Worm (Caenorhabditis elegans) whole organism, L3 larva: ENCODE results near the gene nhr-128.

ENCODE experiments used
- ZK546.5 ChIP-seq: sonication (generic microtip); optimal IDR thresholded peaks from 2 replicates; lab custom pipeline; 2017; ENCODE audit warnings: missing biosample characterization, missing genetic modification characterization
- aly-2 ChIP-seq: fragments of 150-350 bp; optimal IDR thresholded peaks from 2 replicates; lab custom pipeline; 2014; ENCODE audit warnings: missing biosample characterization, missing genetic modification characterization
- ceh-82 ChIP-seq: fragments of 150-350 bp; optimal IDR thresholded peaks from 2 replicates; lab custom pipeline; 2014; ENCODE audit warnings: missing biosample characterization, missing genetic modification characterization
- ceh-9 ChIP-seq: sonication (generic microtip); optimal IDR thresholded peaks from 2 replicates; lab custom pipeline; 2018; ENCODE audit warnings: missing biosample characterization, missing genetic modification characterization
- daf-12 ChIP-seq: fragments of 150-350 bp; optimal IDR thresholded peaks from 2 replicates; lab custom pipeline; 2014; ENCODE audit warnings: missing biosample characterization, missing genetic modification reagents, missing genetic modification characterization
- fos-1 ChIP-seq: fragments of 150-350 bp; optimal IDR thresholded peaks from 2 replicates; lab custom pipeline; 2014; ENCODE audit warnings: missing biosample characterization, missing genetic modification characterization
- hmg-11 ChIP-seq: sonication (generic microtip); optimal IDR thresholded peaks from 2 replicates; lab custom pipeline; 2016; ENCODE audit warnings: missing genetic modification characterization, missing compliant biosample characterization
- jun-1 ChIP-seq: fragments of 150-350 bp; optimal IDR thresholded peaks from 2 replicates; lab custom pipeline; 2014; ENCODE audit warnings: missing biosample characterization, missing genetic modification reagents, missing genetic modification characterization
- nhr-23 ChIP-seq: fragments of 150-350 bp; optimal IDR thresholded peaks from 2 replicates; lab custom pipeline; 2014; ENCODE audit warnings: missing biosample characterization, missing genetic modification reagents, missing genetic modification characterization
- snpc-4 ChIP-seq: fragments of 150-350 bp; optimal IDR thresholded peaks from 2 replicates; lab custom pipeline; 2014; ENCODE audit warnings: missing biosample characterization, missing genetic modification characterization
- tbx-2 ChIP-seq: sonication (generic microtip); optimal IDR thresholded peaks from 2 replicates; lab custom pipeline; 2016; ENCODE audit warnings: mild to moderate bottlenecking, missing genetic modification characterization, missing compliant biosample characterization
- unc-39 ChIP-seq: sonication (generic microtip); optimal IDR thresholded peaks from 4 replicates; lab custom pipeline; 2017; ENCODE audit warnings: missing biosample characterization, missing genetic modification characterization
- unc-62 ChIP-seq: fragments of 150-350 bp; sonication (generic microtip); optimal IDR thresholded peaks from 4 replicates; lab custom pipeline; 2014; ENCODE audit warnings: missing biosample characterization, missing genetic modification reagents, missing genetic modification characterization

ce11 chrV:2214428-2215038, 7.3 kb upstream of the nhr-128 start, which contains the start of gene nhr-184:
- TF ChIP-seq snpc-4 (no peak), ZK546.5 (tag; lab: Kevin White, UChicago) (no peak), fos-1 (tag; lab: Kevin White, UChicago) (no peak), unc-62 (GFP tag; lab: Kevin White, UChicago) (no peak), ceh-9 (tag; lab: Kevin White, UChicago) (no peak), jun-1 (no peak), ceh-82 (tag; lab: Kevin White, UChicago) (no peak), unc-39 (tag; lab: Kevin White, UChicago) (no peak), tbx-2 (no peak), daf-12 (tag; lab: Kevin White, UChicago) (no peak), hmg-11 (peak; percentile 42), nhr-23 (no peak), aly-2 (tag; lab: Kevin White, UChicago) (no peak)
